Worm (Caenorhabditis elegans) whole organism, L1 larva: ENCODE data around the gene col-93.

Source experiments
- C16A3.4 ChIP-seq: fragments of 150-350 bp; optimal IDR thresholded peaks from 2 replicates; lab custom pipeline; 2014; ENCODE audit warnings: missing biosample characterization, missing genetic modification characterization
- aly-2 ChIP-seq: fragments of 150-350 bp; optimal IDR thresholded peaks from 2 replicates; lab custom pipeline; 2014; ENCODE audit warnings: missing biosample characterization, missing genetic modification characterization
- efl-3 ChIP-seq: fragments of 200-800 bp; sonication (Bioruptor generic); optimal IDR thresholded peaks from 2 replicates; lab custom pipeline; 2018; ENCODE audit warnings: mild to moderate bottlenecking, missing genetic modification characterization, missing compliant biosample characterization
- egl-27 ChIP-seq, 2 experiments: fragments of 150-350 bp in 1 of 2; sonication (generic microtip); optimal IDR thresholded peaks; 3 replicates each; lab custom pipeline; 2017 to 2018; ENCODE audit warnings: missing biosample characterization in 2 of 2, missing genetic modification characterization in 2 of 2, missing genetic modification reagents in 2 of 2
- jun-1 ChIP-seq: fragments of 150-350 bp; optimal IDR thresholded peaks from 2 replicates; lab custom pipeline; 2014; ENCODE audit warnings: missing biosample characterization, missing genetic modification reagents, missing genetic modification characterization
- nhr-12 ChIP-seq: sonication (generic microtip); optimal IDR thresholded peaks from 2 replicates; lab custom pipeline; 2017; ENCODE audit warnings: missing biosample characterization, missing genetic modification characterization
- snpc-4 ChIP-seq: fragments of 150-350 bp; optimal IDR thresholded peaks from 2 replicates; lab custom pipeline; 2014; ENCODE audit warnings: missing biosample characterization, missing genetic modification characterization
- tbx-2 ChIP-seq: sonication (generic microtip); optimal IDR thresholded peaks from 2 replicates; lab custom pipeline; 2016; ENCODE audit warnings: missing genetic modification characterization, missing compliant biosample characterization

- TF ChIP-seq snpc-4 (tag; lab: Kevin White, UChicago) = no peak
- no peak for TF ChIP-seq nhr-12 (tag; lab: Kevin White, UChicago)
- TF ChIP-seq tbx-2 (tag; lab: Kevin White, UChicago) = no peak
- TF ChIP-seq C16A3.4 (tag; lab: Kevin White, UChicago) = no peak
- TF ChIP-seq efl-3 (GFP tag; lab: Kevin White, UChicago) = no peak
- TF ChIP-seq aly-2 (tag; lab: Kevin White, UChicago) = no peak
- TF ChIP-seq jun-1 (tag; lab: Kevin White, UChicago) = no peak
- TF ChIP-seq egl-27 (tag; optimal IDR thresholded peaks at IDR 0.05; lab: Kevin White, UChicago) = no peak
These were observed 17.4 kb upstream of the col-93 start for ce11 chrIII:11002808-11003207.
